Worm (Caenorhabditis elegans) whole organism, L2 larva: Measurements from ENCODE around the gene B0244.7.
A peak's percentile ranks its signal among the peaks of the same experiment; 100 is the strongest.

Experiments used
- C34F6.9 ChIP-seq: fragments of 150-350 bp; optimal IDR thresholded peaks from 2 replicates; lab custom pipeline; 2014; ENCODE audit warnings: missing biosample characterization, missing genetic modification characterization
- F13H6.1 ChIP-seq: sonication (generic microtip); optimal IDR thresholded peaks from 2 replicates; lab custom pipeline; 2016; ENCODE audit warnings: missing genetic modification characterization, missing compliant biosample characterization
- R02D3.7 ChIP-seq: fragments of 150-350 bp; optimal IDR thresholded peaks from 2 replicates; lab custom pipeline; 2014; ENCODE audit warnings: missing biosample characterization, missing genetic modification characterization
- Y55F3AM.14 ChIP-seq: fragments of 200-800 bp; sonication (Bioruptor generic); optimal IDR thresholded peaks from 2 replicates; lab custom pipeline; 2018; ENCODE audit warnings: mild to moderate bottlenecking, missing genetic modification characterization, missing compliant biosample characterization
- alr-1 ChIP-seq: fragments of 150-350 bp; optimal IDR thresholded peaks from 2 replicates; lab custom pipeline; 2014; ENCODE audit warnings: missing biosample characterization, missing genetic modification characterization
- aly-2 ChIP-seq: fragments of 150-350 bp; optimal IDR thresholded peaks from 2 replicates; lab custom pipeline; 2014; ENCODE audit warnings: missing biosample characterization, missing genetic modification characterization
- ama-1 ChIP-seq: fragments of 150-350 bp; optimal IDR thresholded peaks from 2 replicates; lab custom pipeline; 2018; ENCODE audit warnings: inconsistent platforms
- blmp-1 ChIP-seq: sonication (generic microtip); optimal IDR thresholded peaks from 2 replicates; lab custom pipeline; 2017; ENCODE audit warnings: missing genetic modification characterization, mild to moderate bottlenecking, missing compliant biosample characterization, antibody characterized with exemption, moderate library complexity; ENCODE audit not compliant: insufficient read depth
- ceh-16 ChIP-seq: fragments of 150-350 bp; optimal IDR thresholded peaks from 2 replicates; lab custom pipeline; 2014; ENCODE audit warnings: missing biosample characterization, missing genetic modification characterization
- ceh-82 ChIP-seq: fragments of 150-350 bp; optimal IDR thresholded peaks from 2 replicates; lab custom pipeline; 2014; ENCODE audit warnings: missing biosample characterization, missing genetic modification characterization
- crh-2 ChIP-seq: sonication (generic microtip); optimal IDR thresholded peaks from 2 replicates; lab custom pipeline; 2017; ENCODE audit warnings: missing biosample characterization, missing genetic modification characterization
- dmd-4 ChIP-seq: sonication (generic microtip); optimal IDR thresholded peaks from 2 replicates; lab custom pipeline; 2017; ENCODE audit warnings: missing biosample characterization, missing genetic modification characterization
- egl-27 ChIP-seq: sonication (generic microtip); optimal IDR thresholded peaks from 3 replicates; lab custom pipeline; 2017; ENCODE audit warnings: missing biosample characterization, missing genetic modification reagents, missing genetic modification characterization
- elt-1 ChIP-seq: fragments of 150-350 bp; optimal IDR thresholded peaks from 2 replicates; lab custom pipeline; 2014; ENCODE audit warnings: missing biosample characterization, missing genetic modification characterization
- elt-3 ChIP-seq: sonication (generic microtip); optimal IDR thresholded peaks from 2 replicates; lab custom pipeline; 2017; ENCODE audit warnings: missing biosample characterization, missing genetic modification characterization
- fos-1 ChIP-seq: fragments of 150-350 bp; optimal IDR thresholded peaks from 2 replicates; lab custom pipeline; 2014; ENCODE audit warnings: missing biosample characterization, missing genetic modification characterization
- gmeb-1 ChIP-seq: fragments of 150-350 bp; optimal IDR thresholded peaks from 2 replicates; lab custom pipeline; 2014; ENCODE audit warnings: missing biosample characterization, missing genetic modification characterization
- lin-11 ChIP-seq: fragments of 150-350 bp; sonication (generic microtip); optimal IDR thresholded peaks from 2 replicates; lab custom pipeline; 2014; ENCODE audit warnings: missing biosample characterization, missing genetic modification characterization, inconsistent platforms, mixed read lengths
- lin-39 ChIP-seq: fragments of 150-350 bp; optimal IDR thresholded peaks from 2 replicates; lab custom pipeline; 2014; ENCODE audit warnings: missing biosample characterization, missing genetic modification reagents, missing genetic modification characterization
- lsy-2 ChIP-seq, 2 experiments: fragments of 150-350 bp in 1 of 2; sonication (generic microtip) in 1 of 2; optimal IDR thresholded peaks; 2 replicates each; lab custom pipeline; 2014 to 2017; ENCODE audit warnings: missing biosample characterization in 2 of 2, missing genetic modification characterization in 2 of 2
- mab-5 ChIP-seq: fragments of 150-350 bp; optimal IDR thresholded peaks from 2 replicates; lab custom pipeline; 2014; ENCODE audit warnings: missing biosample characterization, missing genetic modification characterization
- mbf-1 ChIP-seq: sonication (generic microtip); optimal IDR thresholded peaks from 2 replicates; lab custom pipeline; 2017; ENCODE audit warnings: missing biosample characterization, missing genetic modification characterization
- mdl-1 ChIP-seq, 2 experiments: fragments of 150-350 bp in 1 of 2; sonication (generic microtip) in 1 of 2; optimal IDR thresholded peaks; 2 replicates each; lab custom pipeline; 2017; ENCODE audit warnings: missing biosample characterization in 2 of 2, missing genetic modification characterization in 2 of 2
- nhr-10 ChIP-seq: sonication (generic microtip); optimal IDR thresholded peaks from 2 replicates; lab custom pipeline; 2017; ENCODE audit warnings: missing biosample characterization, missing genetic modification characterization
- nhr-11 ChIP-seq: fragments of 150-350 bp; optimal IDR thresholded peaks from 2 replicates; lab custom pipeline; 2014; ENCODE audit warnings: missing biosample characterization, missing genetic modification characterization
- nhr-12 ChIP-seq: fragments of 150-350 bp; optimal IDR thresholded peaks from 2 replicates; lab custom pipeline; 2014; ENCODE audit warnings: missing biosample characterization, missing genetic modification characterization
- nhr-129 ChIP-seq: fragments of 150-350 bp; optimal IDR thresholded peaks from 2 replicates; lab custom pipeline; 2014; ENCODE audit warnings: missing biosample characterization, missing genetic modification characterization
- nhr-21 ChIP-seq: fragments of 150-350 bp; optimal IDR thresholded peaks from 2 replicates; lab custom pipeline; 2014; ENCODE audit warnings: missing biosample characterization, missing genetic modification characterization
- nhr-23 ChIP-seq: fragments of 150-350 bp; optimal IDR thresholded peaks from 2 replicates; lab custom pipeline; 2014; ENCODE audit warnings: missing biosample characterization, missing genetic modification reagents, missing genetic modification characterization
- nhr-237 ChIP-seq: fragments of 150-350 bp; optimal IDR thresholded peaks from 2 replicates; lab custom pipeline; 2014; ENCODE audit warnings: missing biosample characterization, missing genetic modification characterization
- nhr-6 ChIP-seq: fragments of 150-350 bp; optimal IDR thresholded peaks from 2 replicates; lab custom pipeline; 2014; ENCODE audit warnings: missing biosample characterization, missing genetic modification characterization
- nhr-77 ChIP-seq: fragments of 150-350 bp; optimal IDR thresholded peaks from 2 replicates; lab custom pipeline; 2014; ENCODE audit warnings: missing biosample characterization, missing genetic modification characterization
- peb-1 ChIP-seq: fragments of 150-350 bp; optimal IDR thresholded peaks from 2 replicates; lab custom pipeline; 2014; ENCODE audit warnings: missing biosample characterization, missing genetic modification characterization
- sem-4 ChIP-seq: fragments of 150-350 bp; optimal IDR thresholded peaks from 2 replicates; lab custom pipeline; 2014; ENCODE audit warnings: missing biosample characterization, missing genetic modification reagents, missing genetic modification characterization
- sma-3 ChIP-seq: sonication (generic microtip); optimal IDR thresholded peaks from 2 replicates; lab custom pipeline; 2016; ENCODE audit warnings: missing genetic modification reagents, missing genetic modification characterization, missing compliant biosample characterization
- sma-9 ChIP-seq, 2 experiments: fragments of 150-350 bp in 1 of 2; sonication (generic microtip) in 1 of 2; optimal IDR thresholded peaks; 2 replicates each; lab custom pipeline; 2014 to 2016; ENCODE audit warnings: missing genetic modification characterization in 2 of 2, mild to moderate bottlenecking in 1 of 2, missing biosample characterization in 1 of 2, missing compliant biosample characterization in 1 of 2, missing genetic modification reagents in 1 of 2, moderate library complexity in 1 of 2
- snpc-4 ChIP-seq: fragments of 150-350 bp; optimal IDR thresholded peaks from 2 replicates; lab custom pipeline; 2014; ENCODE audit warnings: missing biosample characterization, missing genetic modification characterization
- unc-39 ChIP-seq: fragments of 150-350 bp; optimal IDR thresholded peaks from 2 replicates; lab custom pipeline; 2014; ENCODE audit warnings: missing biosample characterization, missing genetic modification characterization
- unc-55 ChIP-seq: fragments of 150-350 bp; sonication (generic microtip); optimal IDR thresholded peaks from 3 replicates; lab custom pipeline; 2014; ENCODE audit warnings: missing biosample characterization, missing genetic modification reagents, missing genetic modification characterization
- unc-62 ChIP-seq: fragments of 150-350 bp; optimal IDR thresholded peaks from 2 replicates; lab custom pipeline; 2014; ENCODE audit warnings: missing biosample characterization, missing genetic modification reagents, missing genetic modification characterization
- zag-1 ChIP-seq: fragments of 150-350 bp; optimal IDR thresholded peaks from 2 replicates; lab custom pipeline; 2014; ENCODE audit warnings: missing biosample characterization, missing genetic modification characterization
- ztf-1 ChIP-seq: fragments of 200-800 bp; sonication (Bioruptor generic); conservative IDR thresholded peaks from 2 replicates; pipeline ENCODE4 v1.3.6; 2022; ENCODE audit warnings: missing genetic modification characterization, missing compliant biosample characterization
- ztf-11 ChIP-seq: sonication (generic microtip); optimal IDR thresholded peaks from 2 replicates; lab custom pipeline; 2017; ENCODE audit warnings: missing biosample characterization, missing genetic modification characterization
- ztf-4 ChIP-seq: fragments of 150-350 bp; optimal IDR thresholded peaks from 2 replicates; lab custom pipeline; 2014; ENCODE audit warnings: missing biosample characterization, missing genetic modification characterization

The B0244.7 gene

ce11 chrIII:5755204-5755603 is 23.9 kb downstream of the B0244.7 start, which contains the start of gene ida-1:
ida-1 (plus strand) TSS chrIII:5755539.
- TF ChIP-seq nhr-6 (tag; lab: Kevin White, UChicago): no peak
- peak; percentile 76 for TF ChIP-seq C34F6.9 (tag; lab: Kevin White, UChicago)
- TF ChIP-seq mab-5: peak; percentile 8
- TF ChIP-seq zag-1: peak; percentile 47
- peak; percentile 6 to 64 for TF ChIP-seq lsy-2 (tag; optimal IDR thresholded peaks at IDR 0.05; lab: Kevin White, UChicago)
- peak; percentile 37 for TF ChIP-seq nhr-129 (tag; lab: Kevin White, UChicago)
- peak; percentile 18 for TF ChIP-seq nhr-21 (tag; lab: Kevin White, UChicago)
- TF ChIP-seq ama-1 (lab: Kevin White, UChicago): no peak
- peak; percentile 14 for TF ChIP-seq egl-27 (tag; lab: Kevin White, UChicago)
- peak; percentile 91 for TF ChIP-seq unc-55 (GFP tag; lab: Kevin White, UChicago)
- no peak for TF ChIP-seq peb-1 (tag; lab: Kevin White, UChicago)
- TF ChIP-seq lin-11: peak; percentile 8
- TF ChIP-seq crh-2 (tag; lab: Kevin White, UChicago): peak; percentile 32
- TF ChIP-seq ceh-16 (tag; lab: Kevin White, UChicago): no peak

DNA sequence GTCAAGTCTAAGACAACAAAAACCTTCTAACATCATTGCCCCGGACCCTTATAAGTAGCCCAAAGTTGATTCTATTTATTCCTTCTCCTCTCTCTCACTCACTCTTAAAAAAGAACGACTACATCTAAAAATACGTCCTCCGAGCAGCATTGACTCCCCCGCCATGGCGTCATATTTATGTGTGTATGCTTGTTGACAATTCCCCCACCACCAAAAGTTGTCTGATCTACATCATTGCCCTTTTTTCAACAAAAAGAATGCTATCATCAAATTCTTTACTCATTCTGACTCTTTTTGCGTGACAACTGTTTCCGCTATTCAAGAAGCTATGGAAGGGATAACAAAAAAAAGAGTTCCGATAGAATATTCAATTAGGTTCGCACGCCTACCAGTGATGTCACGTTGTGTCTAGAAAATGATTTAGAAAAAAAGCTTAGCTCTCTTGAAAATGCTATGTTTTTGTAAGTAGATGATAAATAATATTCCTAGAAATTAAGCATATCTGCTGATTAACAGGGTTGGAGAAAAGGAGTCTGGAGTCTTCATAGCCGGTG is 26.3 kb downstream of the B0244.7 start:
- TF ChIP-seq zag-1 (peak; percentile 5), sma-9 (GFP tag; optimal IDR thresholded peaks at IDR 0.05; lab: Kevin White, UChicago) (peak; percentile 43), sma-9 (tag; optimal IDR thresholded peaks at IDR 0.05; lab: Kevin White, UChicago) (no peak), egl-27 (tag; lab: Kevin White, UChicago) (no peak), R02D3.7 (tag; lab: Kevin White, UChicago) (no peak), unc-39 (tag; lab: Kevin White, UChicago) (no peak), C34F6.9 (tag; lab: Kevin White, UChicago) (peak; percentile 19), unc-55 (GFP tag; lab: Kevin White, UChicago) (peak; percentile 29), mdl-1 (tag; optimal IDR thresholded peaks at IDR 0.05; lab: Kevin White, UChicago) (peak in 1 of 2 experiments; percentile 30), lsy-2 (tag; optimal IDR thresholded peaks at IDR 0.05; lab: Kevin White, UChicago) (peak in 1 of 2 experiments; percentile 33)

DNA sequence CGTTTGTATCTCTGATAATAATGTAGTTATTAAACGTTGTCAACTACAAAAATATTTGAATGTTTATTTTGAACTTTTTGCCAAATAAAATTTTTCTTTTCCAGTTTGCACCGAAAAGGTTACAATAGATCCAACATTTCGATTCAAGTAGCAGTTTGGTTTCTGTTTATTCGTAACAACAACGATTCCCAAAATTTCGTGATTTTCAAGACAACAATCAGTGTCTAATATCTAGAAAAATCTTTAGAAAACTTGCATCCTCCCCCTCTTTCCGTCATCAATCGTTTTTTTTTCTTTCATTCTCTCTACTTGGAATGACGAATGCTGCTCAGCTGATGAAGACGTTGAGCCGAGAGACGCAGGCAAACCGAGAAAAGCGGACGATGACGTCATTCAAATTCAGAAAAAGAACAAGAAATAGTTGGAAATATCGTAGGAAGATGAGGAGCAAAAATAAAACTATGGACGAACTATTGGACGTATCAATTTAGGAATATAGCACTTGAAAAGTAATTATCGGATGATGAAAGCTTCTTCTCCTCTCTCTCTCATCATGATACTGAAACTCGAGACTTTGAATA is 27.3 kb downstream of the B0244.7 start:
- TF ChIP-seq gmeb-1: no peak
- peak; percentile 30 for TF ChIP-seq fos-1
- TF ChIP-seq Y55F3AM.14 (GFP tag; lab: Kevin White, UChicago): peak; percentile 44
- peak; percentile 95 for TF ChIP-seq unc-55 (GFP tag; lab: Kevin White, UChicago)
- no peak for TF ChIP-seq lin-39
- TF ChIP-seq alr-1 (tag; lab: Kevin White, UChicago): no peak
- no peak for TF ChIP-seq nhr-11 (tag; lab: Kevin White, UChicago)
- peak; percentile 82 for TF ChIP-seq ztf-4 (tag; lab: Kevin White, UChicago)
- peak; percentile 41 for TF ChIP-seq lin-11
- TF ChIP-seq unc-62 (GFP tag; lab: Kevin White, UChicago): no peak
- no peak for TF ChIP-seq aly-2
- TF ChIP-seq mdl-1 (tag; optimal IDR thresholded peaks at IDR 0.05; lab: Kevin White, UChicago): peak in 1 of 2 experiments; percentile 40
- no peak for TF ChIP-seq mbf-1 (tag; lab: Kevin White, UChicago)
- TF ChIP-seq dmd-4 (tag; lab: Kevin White, UChicago): no peak
- no peak for TF ChIP-seq peb-1 (tag; lab: Kevin White, UChicago)
- peak; percentile 88 for TF ChIP-seq C34F6.9 (tag; lab: Kevin White, UChicago)
- peak in 1 of 2 experiments; percentile 81 for TF ChIP-seq lsy-2 (tag; optimal IDR thresholded peaks at IDR 0.05; lab: Kevin White, UChicago)
- TF ChIP-seq F13H6.1 (tag; lab: Kevin White, UChicago): peak; percentile 35
- no peak for TF ChIP-seq nhr-77 (tag; lab: Kevin White, UChicago)
- TF ChIP-seq nhr-6 (tag; lab: Kevin White, UChicago): peak; percentile 43
- TF ChIP-seq blmp-1: no peak
- no peak for TF ChIP-seq ztf-1 (GFP tag; lab: Robert Waterston, UW)
- no peak for TF ChIP-seq unc-39 (tag; lab: Kevin White, UChicago)
- peak; percentile 27 for TF ChIP-seq egl-27 (tag; lab: Kevin White, UChicago)
- TF ChIP-seq nhr-237 (tag; lab: Kevin White, UChicago): no peak
- no peak for TF ChIP-seq nhr-10 (tag; lab: Kevin White, UChicago)
- TF ChIP-seq ceh-16 (tag; lab: Kevin White, UChicago): no peak
- peak; percentile 53 for TF ChIP-seq sem-4
- peak; percentile 81 for TF ChIP-seq sma-9 (GFP tag; optimal IDR thresholded peaks at IDR 0.05; lab: Kevin White, UChicago)
- no peak for TF ChIP-seq sma-9 (tag; optimal IDR thresholded peaks at IDR 0.05; lab: Kevin White, UChicago)
- TF ChIP-seq ceh-82 (tag; lab: Kevin White, UChicago): no peak
- TF ChIP-seq ama-1 (lab: Kevin White, UChicago): peak; percentile 44
- no peak for TF ChIP-seq elt-3 (tag; lab: Kevin White, UChicago)
- no peak for TF ChIP-seq elt-1 (tag; lab: Kevin White, UChicago)
- peak; percentile 75 for TF ChIP-seq zag-1
- TF ChIP-seq nhr-23: no peak
- TF ChIP-seq snpc-4 (tag; lab: Kevin White, UChicago): no peak
- no peak for TF ChIP-seq ztf-11 (tag; lab: Kevin White, UChicago)
- no peak for TF ChIP-seq R02D3.7 (tag; lab: Kevin White, UChicago)
- TF ChIP-seq crh-2 (tag; lab: Kevin White, UChicago): peak; percentile 78
- TF ChIP-seq nhr-129 (tag; lab: Kevin White, UChicago): peak; percentile 55
- TF ChIP-seq nhr-12 (tag; lab: Kevin White, UChicago): no peak
- TF ChIP-seq nhr-21 (tag; lab: Kevin White, UChicago): peak; percentile 11
- no peak for TF ChIP-seq mab-5
- TF ChIP-seq sma-3: no peak
